Worm (Caenorhabditis elegans): ENCODE data around the gene F59A1.6.

ce11 chrV:17721709-17722108, 36.8 kb downstream of the F59A1.6 start:
- no peak for TF ChIP-seq lin-13 (tag; optimal IDR thresholded peaks at IDR 0.05)
- no peak for TF ChIP-seq lsy-2 (tag; optimal IDR thresholded peaks at IDR 0.05)
- no peak for TF ChIP-seq ztf-11 (tag; optimal IDR thresholded peaks at IDR 0.05)
- TF ChIP-seq pha-4 (tag; optimal IDR thresholded peaks at IDR 0.05) = no peak
- no peak for TF ChIP-seq ces-1 (GFP tag; optimal IDR thresholded peaks at IDR 0.05)

Data from whole organism, mixed stage, embryonic.